Fruit fly (Drosophila melanogaster) whole organism, embryonic: ENCODE data around the gene CG9550.
A peak's percentile ranks its signal among the peaks of the same experiment; 100 is the strongest.

Experiments
- Atf3 ChIP-seq: fragments of 200-800 bp; sonication (Bioruptor generic); optimal IDR thresholded peaks from 3 replicates; lab custom pipeline; 2016; ENCODE audit warnings: missing biosample characterization, missing genetic modification characterization
- B-H1 ChIP-seq: fragments of 200-800 bp; sonication (Bioruptor generic); IDR thresholded peaks from 3 replicates; pipeline ENCODE4 v1.3.6; 2022; ENCODE audit warnings: missing biosample characterization, missing genetic modification characterization
- CG10979 ChIP-seq: fragments of 200-800 bp; sonication (Bioruptor generic); optimal IDR thresholded peaks from 2 replicates; lab custom pipeline; 2018; ENCODE audit warnings: missing biosample characterization, mild to moderate bottlenecking, missing genetic modification characterization, moderate library complexity
- CG11456 ChIP-seq: fragments of 200-800 bp; sonication (Bioruptor generic); IDR thresholded peaks from 3 replicates; pipeline ENCODE4 v1.3.6; 2022; ENCODE audit warnings: missing biosample characterization, missing genetic modification characterization
- CG11560 ChIP-seq: fragments of 200-800 bp; sonication (Bioruptor generic); IDR thresholded peaks from 3 replicates; pipeline ENCODE4 v1.3.6; 2022; ENCODE audit warnings: missing biosample characterization, missing genetic modification characterization
- CG12942 ChIP-seq: fragments of 200-800 bp; sonication (Bioruptor generic); optimal IDR thresholded peaks from 3 replicates; lab custom pipeline; 2016; ENCODE audit warnings: missing biosample characterization, missing genetic modification characterization
- CG13296 ChIP-seq: fragments of 200-800 bp; sonication (Bioruptor generic); optimal IDR thresholded peaks from 3 replicates; lab custom pipeline; 2018; ENCODE audit warnings: missing biosample characterization, mild to moderate bottlenecking, missing genetic modification characterization
- CG14050 ChIP-seq: fragments of 200-800 bp; sonication (Bioruptor generic); IDR thresholded peaks from 3 replicates; pipeline ENCODE4 v1.3.6; 2022; ENCODE audit warnings: missing biosample characterization, missing genetic modification characterization
- CG14441 ChIP-seq: fragments of 200-800 bp; sonication (Bioruptor generic); IDR thresholded peaks from 2 replicates; pipeline ENCODE4 v1.3.6; 2022; ENCODE audit warnings: missing biosample characterization, missing genetic modification characterization
- CG15011 ChIP-seq: fragments of 200-800 bp; sonication (Bioruptor generic); optimal IDR thresholded peaks from 3 replicates; lab custom pipeline; 2018; ENCODE audit warnings: missing biosample characterization, mild to moderate bottlenecking, missing genetic modification characterization
- CG17328 ChIP-seq: fragments of 200-800 bp; sonication (Bioruptor generic); IDR thresholded peaks from 2 replicates; pipeline ENCODE4 v1.3.6; 2022; ENCODE audit warnings: missing biosample characterization, missing genetic modification characterization
- CG17612 ChIP-seq: fragments of 200-800 bp; sonication (Bioruptor generic); IDR thresholded peaks from 2 replicates; pipeline ENCODE4 v1.3.6; 2022; ENCODE audit warnings: missing biosample characterization, missing genetic modification characterization
- CG31388 ChIP-seq: fragments of 200-800 bp; sonication (Bioruptor generic); optimal IDR thresholded peaks from 2 replicates; lab custom pipeline; 2016; ENCODE audit warnings: missing biosample characterization, missing genetic modification characterization
- CG4328 ChIP-seq: fragments of 200-800 bp; sonication (Bioruptor generic); optimal IDR thresholded peaks from 3 replicates; lab custom pipeline; 2017; ENCODE audit warnings: missing biosample characterization, missing genetic modification reagents, missing genetic modification characterization
- CG7839 ChIP-seq: fragments of 200-800 bp; sonication (Bioruptor generic); optimal IDR thresholded peaks from 3 replicates; lab custom pipeline; 2018; ENCODE audit warnings: missing biosample characterization, mild to moderate bottlenecking, missing genetic modification characterization, moderate library complexity
- CG7987 ChIP-seq: fragments of 200-800 bp; sonication (Bioruptor generic); optimal IDR thresholded peaks from 2 replicates; lab custom pipeline; 2018; ENCODE audit warnings: missing biosample characterization, mild to moderate bottlenecking, missing genetic modification characterization, moderate library complexity
- Fer3 ChIP-seq: fragments of 200-800 bp; sonication (Bioruptor generic); optimal IDR thresholded peaks from 2 replicates; lab custom pipeline; 2018; ENCODE audit warnings: missing biosample characterization, mild to moderate bottlenecking, missing genetic modification characterization, moderate library complexity
- HLH4C ChIP-seq: fragments of 200-800 bp; sonication (Bioruptor generic); IDR thresholded peaks from 3 replicates; pipeline ENCODE4 v1.3.6; 2022; ENCODE audit warnings: missing biosample characterization, missing genetic modification characterization; ENCODE audit not compliant: partially characterized antibody
- HLHmδ ChIP-seq: fragments of 200-800 bp; sonication (Bioruptor generic); optimal IDR thresholded peaks from 2 replicates; lab custom pipeline; 2018; ENCODE audit warnings: missing biosample characterization, mild to moderate bottlenecking, missing genetic modification characterization, moderate library complexity
- HmgD ChIP-seq: fragments of 200-800 bp; sonication (Bioruptor generic); optimal IDR thresholded peaks from 3 replicates; lab custom pipeline; 2016; ENCODE audit warnings: missing biosample characterization, missing genetic modification characterization
- HmgZ ChIP-seq: fragments of 200-800 bp; sonication (Bioruptor generic); optimal IDR thresholded peaks from 2 replicates; lab custom pipeline; 2018; ENCODE audit warnings: missing biosample characterization, mild to moderate bottlenecking, missing genetic modification characterization
- Hmx ChIP-seq: fragments of 200-800 bp; sonication (Bioruptor generic); optimal IDR thresholded peaks from 2 replicates; lab custom pipeline; 2016; ENCODE audit warnings: missing biosample characterization, missing genetic modification characterization
- Mad ChIP-seq: fragments of 200-800 bp; sonication (Bioruptor generic); optimal IDR thresholded peaks from 2 replicates; lab custom pipeline; 2016; ENCODE audit warnings: missing biosample characterization, missing genetic modification characterization
- Myb ChIP-seq: fragments of 200-800 bp; sonication (Bioruptor generic); optimal IDR thresholded peaks from 2 replicates; lab custom pipeline; 2016; ENCODE audit warnings: missing biosample characterization, missing genetic modification characterization
- NC2α ChIP-seq: fragments of 200-800 bp; sonication (Bioruptor generic); optimal IDR thresholded peaks from 2 replicates; lab custom pipeline; 2016; ENCODE audit warnings: missing biosample characterization, missing genetic modification characterization
- Oaz ChIP-seq: fragments of 200-800 bp; sonication (Bioruptor generic); IDR thresholded peaks from 2 replicates; pipeline ENCODE4 v1.3.6; 2022; ENCODE audit warnings: missing biosample characterization, missing genetic modification characterization
- Opbp ChIP-seq: fragments of 200-800 bp; sonication (Bioruptor generic); IDR thresholded peaks from 3 replicates; pipeline ENCODE4 v1.3.6; 2022; ENCODE audit warnings: missing biosample characterization, missing genetic modification characterization; ENCODE audit not compliant: partially characterized antibody
- Rfx ChIP-seq: fragments of 200-800 bp; sonication (Bioruptor generic); IDR thresholded peaks from 2 replicates; pipeline ENCODE4 v1.3.6; 2022; ENCODE audit warnings: missing biosample characterization, missing genetic modification characterization
- ab ChIP-seq: fragments of 200-800 bp; sonication (Bioruptor generic); optimal IDR thresholded peaks from 2 replicates; lab custom pipeline; 2016; ENCODE audit warnings: missing biosample characterization, missing genetic modification characterization
- al ChIP-seq: fragments of 200-800 bp; sonication (Bioruptor generic); IDR thresholded peaks from 2 replicates; pipeline ENCODE4 v1.3.6; 2022; ENCODE audit warnings: missing biosample characterization, missing genetic modification characterization
- amos ChIP-seq: fragments of 200-800 bp; sonication (Bioruptor generic); IDR thresholded peaks from 2 replicates; pipeline ENCODE4 v1.3.6; 2022; ENCODE audit warnings: missing biosample characterization, missing genetic modification characterization; ENCODE audit not compliant: partially characterized antibody
- ap ChIP-seq: fragments of 200-800 bp; sonication (Bioruptor generic); IDR thresholded peaks from 2 replicates; pipeline ENCODE4 v1.3.6; 2022; ENCODE audit warnings: missing biosample characterization, missing genetic modification characterization
- ase ChIP-seq: fragments of 200-800 bp; sonication (Bioruptor generic); IDR thresholded peaks from 3 replicates; pipeline ENCODE4 v1.3.6; 2022; ENCODE audit warnings: missing biosample characterization, missing genetic modification characterization
- chm ChIP-seq: fragments of 200-800 bp; sonication (Bioruptor generic); IDR thresholded peaks from 2 replicates; pipeline ENCODE4 v1.3.6; 2022; ENCODE audit warnings: missing biosample characterization, missing genetic modification characterization
- da ChIP-seq: fragments of 200-800 bp; sonication (Bioruptor generic); optimal IDR thresholded peaks from 2 replicates; lab custom pipeline; 2016; ENCODE audit warnings: missing biosample characterization, missing genetic modification characterization
- eyg ChIP-seq: fragments of 200-800 bp; sonication (Bioruptor generic); optimal IDR thresholded peaks from 3 replicates; lab custom pipeline; 2016; ENCODE audit warnings: missing biosample characterization, missing genetic modification characterization
- gem ChIP-seq: fragments of 200-800 bp; sonication (Bioruptor generic); optimal IDR thresholded peaks from 2 replicates; lab custom pipeline; 2019; ENCODE audit warnings: missing biosample characterization, mild to moderate bottlenecking, missing genetic modification characterization, moderate library complexity
- grn ChIP-seq: fragments of 200-800 bp; sonication (Bioruptor generic); optimal IDR thresholded peaks from 3 replicates; lab custom pipeline; 2017; ENCODE audit warnings: missing biosample characterization, missing genetic modification characterization
- jing ChIP-seq: fragments of 200-800 bp; sonication (Bioruptor generic); optimal IDR thresholded peaks from 2 replicates; lab custom pipeline; 2018; ENCODE audit warnings: missing biosample characterization, mild to moderate bottlenecking, missing genetic modification characterization
- lola ChIP-seq, 3 experiments: fragments of >200 bp in 2 of 3; fragments of 200-800 bp in 1 of 3; sonication (Bioruptor generic) in 1 of 3; optimal IDR thresholded peaks; 2 replicates each; lab custom pipeline; 2017 to 2019; ENCODE audit warnings: missing biosample characterization in 3 of 3, missing genetic modification characterization in 3 of 3, mild to moderate bottlenecking in 1 of 3, moderate library complexity in 1 of 3
- lov ChIP-seq, 2 experiments: fragments of 200-800 bp in 1 of 2; fragments of >200 bp in 1 of 2; sonication (Bioruptor generic) in 1 of 2; IDR thresholded peaks in 1 of 2; optimal IDR thresholded peaks in 1 of 2; 2 replicates in 1 of 2; 3 replicates in 1 of 2; pipeline versions ENCODE4 v1.3.6 to Lab custom; 2017 to 2022; ENCODE audit warnings: missing biosample characterization in 1 of 2, missing genetic modification characterization in 1 of 2
- mld ChIP-seq: fragments of 200-800 bp; sonication (Bioruptor generic); IDR thresholded peaks from 3 replicates; pipeline ENCODE4 v1.3.6; 2022; ENCODE audit warnings: missing biosample characterization, missing genetic modification characterization; ENCODE audit not compliant: partially characterized antibody
- onecut ChIP-seq: fragments of 200-800 bp; sonication (Bioruptor generic); IDR thresholded peaks from 2 replicates; pipeline ENCODE4 v1.3.6; 2022; ENCODE audit warnings: missing biosample characterization, missing genetic modification characterization
- peb ChIP-seq: fragments of 200-800 bp; sonication (Bioruptor generic); IDR thresholded peaks from 2 replicates; pipeline ENCODE4 v1.3.6; 2022; ENCODE audit warnings: missing biosample characterization, missing genetic modification characterization
- prd ChIP-seq, 3 experiments: fragments of >200 bp in 2 of 3; fragments of 200-800 bp in 1 of 3; sonication (Bioruptor generic) in 1 of 3; optimal IDR thresholded peaks in 2 of 3; IDR thresholded peaks in 1 of 3; 2 replicates in 2 of 3; 3 replicates in 1 of 3; pipeline versions ENCODE4 v1.3.6 to Lab custom; 2017 to 2022; ENCODE audit warnings: missing biosample characterization in 1 of 3, missing genetic modification characterization in 1 of 3
- ro ChIP-seq: fragments of 200-800 bp; sonication (Bioruptor generic); IDR thresholded peaks from 2 replicates; pipeline ENCODE4 v1.3.6; 2022; ENCODE audit warnings: missing biosample characterization, missing genetic modification characterization
- so ChIP-seq: fragments of 200-800 bp; sonication (Bioruptor generic); IDR thresholded peaks from 3 replicates; pipeline ENCODE4 v1.3.6; 2022; ENCODE audit warnings: missing biosample characterization, missing genetic modification characterization
- ttk ChIP-seq: fragments of 200-800 bp; sonication (Bioruptor generic); IDR thresholded peaks from 2 replicates; pipeline ENCODE4 v2.1.2; 2022; ENCODE audit warnings: missing biosample characterization, missing genetic modification characterization
- tx ChIP-seq: fragments of 200-800 bp; sonication (Bioruptor generic); optimal IDR thresholded peaks from 2 replicates; lab custom pipeline; 2016; ENCODE audit warnings: missing biosample characterization, missing genetic modification characterization
- wor ChIP-seq: fragments of 200-800 bp; sonication (Bioruptor generic); IDR thresholded peaks from 2 replicates; pipeline ENCODE4 v1.3.6; 2022; ENCODE audit warnings: missing biosample characterization, missing genetic modification characterization
- yki ChIP-seq: fragments of >200 bp; optimal IDR thresholded peaks from 3 replicates; lab custom pipeline; 2018

The CG9550 gene

DNA sequence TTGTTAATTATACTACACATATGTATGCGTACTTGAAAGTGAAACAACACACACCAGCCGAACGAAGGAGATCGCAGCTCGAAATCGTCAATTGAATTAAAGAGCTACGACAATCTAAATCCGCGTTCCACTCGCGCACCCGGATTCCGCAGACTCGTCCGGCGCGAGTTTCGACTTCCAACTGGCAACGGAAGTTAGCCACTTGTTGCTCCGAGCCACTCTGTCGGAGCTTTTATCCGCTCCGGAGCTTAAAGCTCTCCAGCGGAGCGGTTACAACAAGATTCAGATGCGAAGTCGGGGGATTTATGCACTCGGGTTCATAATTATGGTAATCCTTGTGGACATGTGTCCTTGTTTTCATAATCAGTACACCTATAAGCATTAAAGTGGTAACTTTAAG, 31.4 kb upstream of the CG9550 start, which contains the start of gene Rchy1 (continued):
- TF ChIP-seq onecut (GFP tag; lab: Robert Waterston, UW) = no peak; the same call in 1 of the 2 replicates
- TF ChIP-seq so (GFP tag; lab: Robert Waterston, UW) = peak; percentile 62; the same call in 1 of the 3 replicates
- peak; percentile 27 for TF ChIP-seq Fer3
- TF ChIP-seq CG14050 (GFP tag; lab: Robert Waterston, UW) = no peak
- TF ChIP-seq CG17328 (GFP tag; lab: Robert Waterston, UW) = 0 out of 2 replicates have a peak, but pooled peaks have one; percentile 13
- TF ChIP-seq ap (GFP tag; lab: Robert Waterston, UW) = no peak
- TF ChIP-seq Rfx (GFP tag; lab: Robert Waterston, UW) = peak; percentile 45; the same call in 1 of the 2 replicates
- no peak for TF ChIP-seq mld (GFP tag; lab: Robert Waterston, UW)
- TF ChIP-seq CG31388 (GFP tag; lab: Kevin White, UChicago) = no peak
- TF ChIP-seq ttk (GFP tag; lab: Robert Waterston, UW) = no peak
- TF ChIP-seq HLHmδ = no peak
- no peak for TF ChIP-seq jing (GFP tag; lab: Kevin White, UChicago)
- no peak for TF ChIP-seq ase (GFP tag; lab: Robert Waterston, UW)
- no peak for TF ChIP-seq al (GFP tag; lab: Robert Waterston, UW)
- no peak for TF ChIP-seq Atf3 (GFP tag; lab: Kevin White, UChicago)
- TF ChIP-seq da (GFP tag; lab: Kevin White, UChicago) = no peak
- TF ChIP-seq CG4328 (GFP tag; lab: Kevin White, UChicago) = no peak
- 0 out of 2 replicates have a peak, but pooled peaks have one; percentile 6 for TF ChIP-seq CG14441
- no peak for TF ChIP-seq tx (GFP tag; lab: Kevin White, UChicago)
- no peak for TF ChIP-seq NC2α (GFP tag; lab: Kevin White, UChicago)
- TF ChIP-seq CG15011 = no peak
- no peak for TF ChIP-seq ro
- TF ChIP-seq CG17612 (GFP tag; lab: Robert Waterston, UW) = no peak
- TF ChIP-seq amos (GFP tag; lab: Robert Waterston, UW) = peak; percentile 17; the same call in 1 of the 2 replicates
- TF ChIP-seq CG12942 (GFP tag; lab: Kevin White, UChicago) = no peak
- peak; percentile 40 for TF ChIP-seq HmgZ (tag; lab: Kevin White, UChicago)
- TF ChIP-seq chm (GFP tag; lab: Robert Waterston, UW) = peak; percentile 77; the same call in 1 of the 2 replicates
- TF ChIP-seq B-H1 = no peak; the same call in 2 of the 3 replicates
- TF ChIP-seq lov (optimal IDR thresholded peaks at IDR 0.05; lab: Kevin White, UChicago) = no peak
- TF ChIP-seq lov (GFP tag; IDR thresholded peaks at IDR 0.05; lab: Robert Waterston, UW) = no peak
- TF ChIP-seq Hmx = no peak
- TF ChIP-seq HmgD (GFP tag; lab: Kevin White, UChicago) = no peak
- peak; percentile 56 for TF ChIP-seq CG7987 (GFP tag; lab: Kevin White, UChicago)
- TF ChIP-seq grn (GFP tag; lab: Kevin White, UChicago) = no peak
- no peak for TF ChIP-seq Myb (GFP tag; lab: Kevin White, UChicago)
- TF ChIP-seq eyg (GFP tag; lab: Kevin White, UChicago) = peak; percentile 12
- no peak for TF ChIP-seq CG11456
- TF ChIP-seq Oaz (GFP tag; lab: Robert Waterston, UW) = no peak
- no peak for TF ChIP-seq CG7839 (tag; lab: Kevin White, UChicago)
- TF ChIP-seq CG10979 (tag; lab: Kevin White, UChicago) = no peak
- TF ChIP-seq Opbp = 0 out of 3 replicates have a peak, but pooled peaks have one; percentile 28
- TF ChIP-seq peb = no peak
- no peak for TF ChIP-seq ab
- TF ChIP-seq wor (GFP tag; lab: Robert Waterston, UW) = no peak
- TF ChIP-seq HLH4C = no peak
- peak; percentile 70 for TF ChIP-seq CG13296 (GFP tag; lab: Kevin White, UChicago)
- TF ChIP-seq prd (optimal IDR thresholded peaks at IDR 0.05; lab: Kevin White, UChicago) = no peak
- TF ChIP-seq prd (GFP tag; IDR thresholded peaks at IDR 0.05; lab: Robert Waterston, UW) = no peak
- no peak for TF ChIP-seq yki (lab: Kevin White, UChicago)
- TF ChIP-seq CG11560 (tag; lab: Robert Waterston, UW) = no peak
- TF ChIP-seq gem (tag; lab: Kevin White, UChicago) = peak; percentile 48
- no peak for TF ChIP-seq Mad (GFP tag; lab: Kevin White, UChicago)
- no peak for TF ChIP-seq lola (GFP tag; optimal IDR thresholded peaks at IDR 0.05; lab: Kevin White, UChicago)
